Worm (Caenorhabditis elegans) whole organism, mixed stage, embryonic: ENCODE results near the gene eri-1.

Source experiments
- M03D4.4 ChIP-seq: sonication (generic microtip); optimal IDR thresholded peaks from 2 replicates; lab custom pipeline; 2017; ENCODE audit warnings: mild to moderate bottlenecking, missing genetic modification characterization, missing compliant biosample characterization
- bed-3 ChIP-seq: fragments of 200-800 bp; sonication (Bioruptor generic); optimal IDR thresholded peaks from 3 replicates; lab custom pipeline; 2018; ENCODE audit warnings: mild to moderate bottlenecking, missing genetic modification characterization, moderate library complexity, missing compliant biosample characterization
- blmp-1 ChIP-seq: fragments of 150-350 bp; optimal IDR thresholded peaks from 2 replicates; lab custom pipeline; 2014; ENCODE audit warnings: missing biosample characterization, missing genetic modification characterization
- ceh-39 ChIP-seq: fragments of 150-350 bp; optimal IDR thresholded peaks from 2 replicates; lab custom pipeline; 2014; ENCODE audit warnings: missing biosample characterization, missing genetic modification characterization
- ceh-43 ChIP-seq: fragments of 200-800 bp; sonication (Bioruptor generic); optimal IDR thresholded peaks from 2 replicates; lab custom pipeline; 2018; ENCODE audit warnings: mild to moderate bottlenecking, missing genetic modification characterization, moderate library complexity, missing compliant biosample characterization
- ceh-83 ChIP-seq: fragments of 200-800 bp; sonication (Bioruptor generic); optimal IDR thresholded peaks from 2 replicates; lab custom pipeline; 2018; ENCODE audit warnings: mild to moderate bottlenecking, missing genetic modification characterization, missing compliant biosample characterization
- ces-1 ChIP-seq: fragments of 150-350 bp; optimal IDR thresholded peaks from 2 replicates; lab custom pipeline; 2014; ENCODE audit warnings: missing biosample characterization, missing genetic modification reagents, missing genetic modification characterization
- cnd-1 ChIP-seq: fragments of 200-800 bp; sonication (Bioruptor generic); optimal IDR thresholded peaks from 2 replicates; lab custom pipeline; 2018; ENCODE audit warnings: mild to moderate bottlenecking, missing genetic modification characterization, missing compliant biosample characterization
- drap-1 ChIP-seq: fragments of 200-800 bp; sonication (Bioruptor generic); optimal IDR thresholded peaks from 3 replicates; lab custom pipeline; 2018; ENCODE audit warnings: mild to moderate bottlenecking, missing genetic modification characterization, missing compliant biosample characterization
- elt-1 ChIP-seq: sonication (generic microtip); optimal IDR thresholded peaks from 2 replicates; lab custom pipeline; 2017; ENCODE audit warnings: missing genetic modification characterization, mild to moderate bottlenecking, missing compliant biosample characterization, antibody characterized with exemption, moderate library complexity, borderline replicate concordance; ENCODE audit not compliant: insufficient read depth
- flh-1 ChIP-seq: fragments of 200-800 bp; sonication (Bioruptor generic); optimal IDR thresholded peaks from 2 replicates; lab custom pipeline; 2018; ENCODE audit warnings: mild to moderate bottlenecking, missing genetic modification characterization, moderate library complexity, missing compliant biosample characterization
- ham-2 ChIP-seq: fragments of 200-800 bp; sonication (Bioruptor generic); optimal IDR thresholded peaks from 2 replicates; lab custom pipeline; 2018; ENCODE audit warnings: mild to moderate bottlenecking, missing genetic modification characterization, missing compliant biosample characterization
- hlh-1 ChIP-seq: fragments of 150-350 bp; optimal IDR thresholded peaks from 2 replicates; lab custom pipeline; 2014; ENCODE audit warnings: missing biosample characterization, missing genetic modification reagents, missing genetic modification characterization
- lin-13 ChIP-seq: fragments of 150-350 bp; optimal IDR thresholded peaks from 2 replicates; lab custom pipeline; 2014; ENCODE audit warnings: missing biosample characterization, missing genetic modification characterization
- lsy-2 ChIP-seq: fragments of 150-350 bp; optimal IDR thresholded peaks from 2 replicates; lab custom pipeline; 2014; ENCODE audit warnings: missing biosample characterization, missing genetic modification characterization
- mab-5 ChIP-seq: fragments of 150-350 bp; optimal IDR thresholded peaks from 2 replicates; lab custom pipeline; 2014; ENCODE audit warnings: missing biosample characterization, missing genetic modification characterization
- mep-1 ChIP-seq: fragments of 150-350 bp; optimal IDR thresholded peaks from 2 replicates; lab custom pipeline; 2017; ENCODE audit warnings: missing biosample characterization, missing genetic modification reagents, missing genetic modification characterization, inconsistent platforms
- mls-2 ChIP-seq: sonication (generic microtip); optimal IDR thresholded peaks from 2 replicates; lab custom pipeline; 2016; ENCODE audit warnings: mild to moderate bottlenecking, missing genetic modification characterization, moderate library complexity, missing compliant biosample characterization
- nhr-12 ChIP-seq: fragments of 150-350 bp; optimal IDR thresholded peaks from 2 replicates; lab custom pipeline; 2014; ENCODE audit warnings: missing biosample characterization, missing genetic modification characterization
- nhr-2 ChIP-seq: fragments of 150-350 bp; optimal IDR thresholded peaks from 2 replicates; lab custom pipeline; 2014; ENCODE audit warnings: missing biosample characterization, missing genetic modification characterization
- nhr-237 ChIP-seq: fragments of 150-350 bp; optimal IDR thresholded peaks from 2 replicates; lab custom pipeline; 2014; ENCODE audit warnings: missing biosample characterization, missing genetic modification characterization
- pha-4 ChIP-seq: fragments of 150-350 bp; optimal IDR thresholded peaks from 2 replicates; lab custom pipeline; 2018; ENCODE audit warnings: missing biosample characterization, missing genetic modification reagents, missing genetic modification characterization
- sem-2 ChIP-seq: fragments of 200-800 bp; sonication (Bioruptor generic); optimal IDR thresholded peaks from 2 replicates; lab custom pipeline; 2018; ENCODE audit warnings: mild to moderate bottlenecking, missing genetic modification characterization, missing compliant biosample characterization
- sptf-1 ChIP-seq: sonication (generic microtip); optimal IDR thresholded peaks from 2 replicates; lab custom pipeline; 2017; ENCODE audit warnings: mild to moderate bottlenecking, missing genetic modification characterization, moderate library complexity, missing compliant biosample characterization
- tbx-8 ChIP-seq: fragments of 200-800 bp; sonication (Bioruptor generic); optimal IDR thresholded peaks from 2 replicates; lab custom pipeline; 2018; ENCODE audit warnings: mild to moderate bottlenecking, missing genetic modification characterization, moderate library complexity, missing compliant biosample characterization
- unc-120 ChIP-seq: sonication (generic microtip); optimal IDR thresholded peaks from 2 replicates; lab custom pipeline; 2017; ENCODE audit warnings: missing genetic modification characterization, missing compliant biosample characterization; ENCODE audit not compliant: poor library complexity, severe bottlenecking
- unc-39 ChIP-seq: fragments of 150-350 bp; optimal IDR thresholded peaks from 2 replicates; lab custom pipeline; 2014; ENCODE audit warnings: missing biosample characterization, missing genetic modification characterization
- unc-62 ChIP-seq: fragments of 150-350 bp; optimal IDR thresholded peaks from 2 replicates; lab custom pipeline; 2014; ENCODE audit warnings: missing biosample characterization, missing genetic modification reagents, missing genetic modification characterization
- zip-8 ChIP-seq: fragments of 150-350 bp; optimal IDR thresholded peaks from 2 replicates; lab custom pipeline; 2014; ENCODE audit warnings: missing biosample characterization, missing genetic modification characterization
- ztf-11 ChIP-seq: fragments of 150-350 bp; optimal IDR thresholded peaks from 2 replicates; lab custom pipeline; 2014; ENCODE audit warnings: missing biosample characterization, missing genetic modification characterization

eri-1 gene

ce11 chrIV:419674-420073, at the start of gene eri-1:
TSS of gene eri-1 (minus strand) at chrIV:419958.
- TF ChIP-seq ztf-11 (tag; lab: Kevin White, UChicago), result no peak
- no peak for TF ChIP-seq M03D4.4 (tag; lab: Kevin White, UChicago)
- no peak for TF ChIP-seq zip-8
- no peak for TF ChIP-seq mls-2 (tag; lab: Kevin White, UChicago)
- TF ChIP-seq, all 35 proteins: peak for 0

- no peak for TF ChIP-seq tbx-8 (GFP tag; lab: Kevin White, UChicago)
- TF ChIP-seq mep-1 (tag; lab: Kevin White, UChicago), result no peak
- no peak for TF ChIP-seq ces-1 (GFP tag; lab: Kevin White, UChicago)
- TF ChIP-seq blmp-1 (tag; lab: Kevin White, UChicago), result no peak
- TF ChIP-seq M03D4.4 (tag; lab: Kevin White, UChicago), result no peak
- no peak for TF ChIP-seq sptf-1 (tag; lab: Kevin White, UChicago)
- TF ChIP-seq lin-13, result no peak
- no peak for TF ChIP-seq sem-2 (GFP tag; lab: Kevin White, UChicago)
- TF ChIP-seq unc-39 (tag; lab: Kevin White, UChicago), result no peak
- TF ChIP-seq ham-2 (GFP tag; lab: Kevin White, UChicago), result no peak
- TF ChIP-seq ztf-11 (tag; lab: Kevin White, UChicago), result no peak
- no peak for TF ChIP-seq nhr-2 (tag; lab: Kevin White, UChicago)
- TF ChIP-seq nhr-237 (tag; lab: Kevin White, UChicago), result no peak
- TF ChIP-seq ceh-39 (tag; lab: Kevin White, UChicago), result no peak
- no peak for TF ChIP-seq ceh-83 (GFP tag; lab: Kevin White, UChicago)
- TF ChIP-seq unc-120 (tag; lab: Kevin White, UChicago), result no peak
- TF ChIP-seq mab-5 (tag; lab: Kevin White, UChicago), result no peak
Observed at ce11 chrIV:468307-468706, 48.5 kb upstream of the eri-1 start.

- TF ChIP-seq nhr-237 (tag; lab: Kevin White, UChicago), result no peak
- TF ChIP-seq unc-39 (tag; lab: Kevin White, UChicago), result no peak
- no peak for TF ChIP-seq mep-1 (tag; lab: Kevin White, UChicago)
- no peak for TF ChIP-seq ceh-83 (GFP tag; lab: Kevin White, UChicago)
- no peak for TF ChIP-seq lsy-2 (tag; lab: Kevin White, UChicago)
- TF ChIP-seq cnd-1 (tag; lab: Kevin White, UChicago), result no peak
- no peak for TF ChIP-seq nhr-2 (tag; lab: Kevin White, UChicago)
- no peak for TF ChIP-seq hlh-1
- TF ChIP-seq bed-3, result no peak
- TF ChIP-seq sptf-1 (tag; lab: Kevin White, UChicago), result no peak
- TF ChIP-seq ces-1 (GFP tag; lab: Kevin White, UChicago), result no peak
- TF ChIP-seq elt-1 (tag; lab: Kevin White, UChicago), result no peak
- TF ChIP-seq drap-1 (GFP tag; lab: Kevin White, UChicago), result no peak
- TF ChIP-seq mls-2 (tag; lab: Kevin White, UChicago), result no peak
- no peak for TF ChIP-seq ham-2 (GFP tag; lab: Kevin White, UChicago)
- no peak for TF ChIP-seq ceh-39 (tag; lab: Kevin White, UChicago)
Observed at ce11 chrIV:467291-467690, 47.5 kb upstream of the eri-1 start.

ce11 chrIV:466569-466968, 46.8 kb upstream of the eri-1 start:
- no peak for TF ChIP-seq cnd-1 (tag; lab: Kevin White, UChicago)
- TF ChIP-seq ces-1 (GFP tag; lab: Kevin White, UChicago), result no peak
- TF ChIP-seq ham-2 (GFP tag; lab: Kevin White, UChicago), result no peak
- no peak for TF ChIP-seq pha-4
- TF ChIP-seq flh-1, result no peak
- no peak for TF ChIP-seq unc-62 (GFP tag; lab: Kevin White, UChicago)
- no peak for TF ChIP-seq mab-5 (tag; lab: Kevin White, UChicago)
- TF ChIP-seq hlh-1, result no peak
- TF ChIP-seq tbx-8 (GFP tag; lab: Kevin White, UChicago), result no peak
- TF ChIP-seq ceh-43, result no peak
- TF ChIP-seq M03D4.4 (tag; lab: Kevin White, UChicago), result no peak
- TF ChIP-seq elt-1 (tag; lab: Kevin White, UChicago), result no peak
- no peak for TF ChIP-seq zip-8
- no peak for TF ChIP-seq bed-3
- no peak for TF ChIP-seq sem-2 (GFP tag; lab: Kevin White, UChicago)
- no peak for TF ChIP-seq sptf-1 (tag; lab: Kevin White, UChicago)
- TF ChIP-seq ceh-39 (tag; lab: Kevin White, UChicago), result no peak
- no peak for TF ChIP-seq nhr-2 (tag; lab: Kevin White, UChicago)

- TF ChIP-seq unc-39 (tag; lab: Kevin White, UChicago) (no peak), ceh-43 (no peak), nhr-12 (no peak), tbx-8 (GFP tag; lab: Kevin White, UChicago) (no peak), ceh-83 (GFP tag; lab: Kevin White, UChicago) (no peak), sptf-1 (tag; lab: Kevin White, UChicago) (no peak)
Observed at ce11 chrIV:462050-462449, 42.3 kb upstream of the eri-1 start.
